Fruit fly (Drosophila melanogaster): ENCODE results near the gene Ibf2.

The Ibf2 gene

DNA sequence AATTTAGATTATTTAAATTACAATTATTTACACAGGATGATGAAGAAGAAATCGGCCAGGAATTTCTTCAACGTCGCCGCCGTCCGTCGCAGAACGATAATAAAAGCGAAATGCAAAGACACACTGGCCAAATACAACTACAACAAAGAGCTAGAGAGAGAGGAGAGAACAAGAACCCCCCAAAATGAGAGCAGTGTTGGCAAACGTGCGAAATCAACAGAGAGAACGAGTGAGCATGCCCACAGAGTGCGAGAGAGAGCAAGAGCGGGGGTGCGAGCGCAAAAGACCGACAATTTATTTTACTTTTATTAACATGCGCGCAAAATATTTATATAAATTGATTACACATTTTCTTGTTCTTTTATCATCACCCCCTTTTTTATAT lies 21.4 kb downstream of the Ibf2 start (continued):
- TF ChIP-seq CG31224 (GFP tag; IDR thresholded peaks at IDR 0.05), result no peak
- TF ChIP-seq CG4424 (GFP tag; optimal IDR thresholded peaks at IDR 0.05), result no peak
- no peak for TF ChIP-seq CG6689 (GFP tag; IDR thresholded peaks at IDR 0.05)
- no peak for TF ChIP-seq danr (GFP tag; IDR thresholded peaks at IDR 0.05)
- no peak for TF ChIP-seq CG8359 (GFP tag; optimal IDR thresholded peaks at IDR 0.05; ENCODE audit: borderline replicate concordance)
- TF ChIP-seq crol (GFP tag; IDR thresholded peaks at IDR 0.05), result peak; percentile 70
- TF ChIP-seq HHEX (GFP tag; optimal IDR thresholded peaks at IDR 0.05), result peak; percentile 0
- TF ChIP-seq abd-A (tag; optimal IDR thresholded peaks at IDR 0.05), result peak; percentile 44
- TF ChIP-seq ci (GFP tag; IDR thresholded peaks at IDR 0.05), result peak; percentile 69; the same call in 2 of the 3 replicates
- 0 out of 3 replicates have a peak, but pooled peaks have one; percentile 48 for TF ChIP-seq otp (GFP tag; IDR thresholded peaks at IDR 0.05)
- no peak for TF ChIP-seq CG11504 (tag; optimal IDR thresholded peaks at IDR 0.05)
- no peak for TF ChIP-seq mld (GFP tag; IDR thresholded peaks at IDR 0.05; ENCODE audit: partially characterized antibody)
- peak; percentile 31 for TF ChIP-seq Nf-YC (tag; optimal IDR thresholded peaks at IDR 0.05)
- TF ChIP-seq CrebB (tag; optimal IDR thresholded peaks at IDR 0.05), result no peak
- TF ChIP-seq schlank (tag; optimal IDR thresholded peaks at IDR 0.05), result no peak
- TF ChIP-seq br (optimal IDR thresholded peaks at IDR 0.05), result no peak
- TF ChIP-seq CG30020 (tag; optimal IDR thresholded peaks at IDR 0.05), result no peak
- TF ChIP-seq CG11695 (GFP tag; IDR thresholded peaks at IDR 0.05), result 0 out of 3 replicates have a peak, but pooled peaks have one; percentile 8
- no peak for TF ChIP-seq jigr1 (GFP tag; IDR thresholded peaks at IDR 0.05)
- no peak for TF ChIP-seq sqz (GFP tag; optimal IDR thresholded peaks at IDR 0.05)
- TF ChIP-seq corto (GFP tag; optimal IDR thresholded peaks at IDR 0.05), result peak; percentile 70
- peak; percentile 78 for TF ChIP-seq CG14710 (tag; optimal IDR thresholded peaks at IDR 0.05)
- TF ChIP-seq CG6175 (GFP tag; IDR thresholded peaks at IDR 0.05), result no peak
- TF ChIP-seq CG9437 (GFP tag; optimal IDR thresholded peaks at IDR 0.05), result no peak
- no peak for TF ChIP-seq ATbp (GFP tag; optimal IDR thresholded peaks at IDR 0.05)
- peak; percentile 16; the same call in 1 of the 3 replicates for TF ChIP-seq dysf (GFP tag; IDR thresholded peaks at IDR 0.05)
- TF ChIP-seq CG6272 (GFP tag; IDR thresholded peaks at IDR 0.05), result no peak
- TF ChIP-seq sens-2 (GFP tag; IDR thresholded peaks at IDR 0.05), result no peak
- no peak for TF ChIP-seq ftz-f1 (GFP tag; optimal IDR thresholded peaks at IDR 0.05)
- TF ChIP-seq CG4360 (GFP tag; IDR thresholded peaks at IDR 0.05), result peak; percentile 64
- no peak for TF ChIP-seq rib (GFP tag; IDR thresholded peaks at IDR 0.05)
- TF ChIP-seq ems (GFP tag; optimal IDR thresholded peaks at IDR 0.05), result no peak
- TF ChIP-seq Poxn (GFP tag; IDR thresholded peaks at IDR 0.05), result no peak
- TF ChIP-seq MTF-1 (GFP tag; optimal IDR thresholded peaks at IDR 0.05; ENCODE audit: borderline replicate concordance), result peak; percentile 38
- no peak for TF ChIP-seq Blimp-1 (GFP tag; optimal IDR thresholded peaks at IDR 0.05)
- TF ChIP-seq Atf-2 (GFP tag; optimal IDR thresholded peaks at IDR 0.05), result no peak
- TF ChIP-seq stwl (tag; optimal IDR thresholded peaks at IDR 0.05), result peak; percentile 7
- TF ChIP-seq B-H2 (GFP tag; optimal IDR thresholded peaks at IDR 0.05), result peak; percentile 47
- TF ChIP-seq NC2α (GFP tag; optimal IDR thresholded peaks at IDR 0.05), result no peak
- TF ChIP-seq lab (GFP tag; optimal IDR thresholded peaks at IDR 0.05), result peak; percentile 60
- peak; percentile 71; the same call in 1 of the 2 replicates for TF ChIP-seq seq (GFP tag; IDR thresholded peaks at IDR 0.05)
- no peak for TF ChIP-seq CG8924 (tag; optimal IDR thresholded peaks at IDR 0.05)
- TF ChIP-seq nerfin-2 (GFP tag; IDR thresholded peaks at IDR 0.05; ENCODE audit: partially characterized antibody), result no peak
- TF ChIP-seq Bdp1 (GFP tag; optimal IDR thresholded peaks at IDR 0.05), result peak; percentile 15
- TF ChIP-seq CG18599 (GFP tag; optimal IDR thresholded peaks at IDR 0.05), result peak; percentile 52
- TF ChIP-seq CG11456 (GFP tag; IDR thresholded peaks at IDR 0.05), result no peak
- TF ChIP-seq CG2678 (tag; optimal IDR thresholded peaks at IDR 0.05), result peak; percentile 10
- TF ChIP-seq inv (GFP tag; IDR thresholded peaks at IDR 0.05; ENCODE audit: partially characterized antibody), result no peak
- TF ChIP-seq gt (GFP tag; IDR thresholded peaks at IDR 0.05), result no peak
- TF ChIP-seq Awh (GFP tag; IDR thresholded peaks at IDR 0.05), result no peak
- TF ChIP-seq E2f1 (GFP tag; IDR thresholded peaks at IDR 0.05), result no peak
- TF ChIP-seq trem (tag; optimal IDR thresholded peaks at IDR 0.05), result peak; percentile 31

Data from whole organism, embryonic.